Worm (Caenorhabditis elegans) whole organism, early embryonic: ENCODE measurements around the gene algn-2.

Source experiments
- B0310.2 ChIP-seq: sonication (generic microtip); optimal IDR thresholded peaks from 2 replicates; lab custom pipeline; 2016; ENCODE audit warnings: mild to moderate bottlenecking, missing genetic modification characterization, missing compliant biosample characterization
- F13C5.2 ChIP-seq: sonication (generic microtip); optimal IDR thresholded peaks from 2 replicates; lab custom pipeline; 2017; ENCODE audit warnings: mild to moderate bottlenecking, missing genetic modification characterization, inconsistent platforms, missing compliant biosample characterization
- aly-1 ChIP-seq: sonication (generic microtip); optimal IDR thresholded peaks from 2 replicates; lab custom pipeline; 2016; ENCODE audit warnings: missing genetic modification characterization, missing compliant biosample characterization
- ama-1 ChIP-seq: fragments of 150-350 bp; optimal IDR thresholded peaks from 2 replicates; lab custom pipeline; 2014
- ceh-13 ChIP-seq: fragments of 200-800 bp; sonication (Bioruptor generic); optimal IDR thresholded peaks from 2 replicates; lab custom pipeline; 2018; ENCODE audit warnings: mild to moderate bottlenecking, missing genetic modification characterization, missing compliant biosample characterization
- ceh-36 ChIP-seq: sonication (generic microtip); optimal IDR thresholded peaks from 2 replicates; lab custom pipeline; 2016; ENCODE audit warnings: missing genetic modification characterization, inconsistent platforms, missing compliant biosample characterization
- ets-7 ChIP-seq: sonication (generic microtip); optimal IDR thresholded peaks from 2 replicates; lab custom pipeline; 2016; ENCODE audit warnings: missing genotype, missing genetic modification characterization, missing compliant biosample characterization
- flt-1 ChIP-seq: fragments of 200-800 bp; sonication (Bioruptor generic); IDR thresholded peaks from 2 replicates; pipeline ENCODE4 v1.3.6; 2022; ENCODE audit warnings: missing genetic modification characterization, missing compliant biosample characterization
- hmbx-1 ChIP-seq: sonication (generic microtip); optimal IDR thresholded peaks from 2 replicates; lab custom pipeline; 2016; ENCODE audit warnings: mild to moderate bottlenecking, missing genetic modification characterization, missing compliant biosample characterization
- hmg-4 ChIP-seq: fragments of 200-800 bp; sonication (Bioruptor generic); optimal IDR thresholded peaks from 2 replicates; lab custom pipeline; 2018; ENCODE audit warnings: mild to moderate bottlenecking, missing genetic modification characterization, missing compliant biosample characterization
- hnd-1 ChIP-seq: sonication (generic microtip); optimal IDR thresholded peaks from 2 replicates; lab custom pipeline; 2016; ENCODE audit warnings: missing genetic modification characterization, missing compliant biosample characterization
- pes-1 ChIP-seq: fragments of 200-800 bp; sonication (Bioruptor generic); IDR thresholded peaks from 2 replicates; pipeline ENCODE4 v1.3.6; 2022; ENCODE audit warnings: missing genetic modification reagents, missing genetic modification characterization, missing compliant biosample characterization
- scrt-1 ChIP-seq: fragments of 200-800 bp; sonication (Bioruptor generic); IDR thresholded peaks from 2 replicates; pipeline ENCODE4 v1.3.6; 2022; ENCODE audit warnings: missing genetic modification characterization, missing compliant biosample characterization
- sea-1 ChIP-seq: fragments of 200-800 bp; sonication (Bioruptor generic); conservative IDR thresholded peaks from 2 replicates; pipeline ENCODE4 v1.3.6; 2022; ENCODE audit warnings: missing genetic modification characterization, missing compliant biosample characterization
- tbx-11 ChIP-seq: fragments of 200-800 bp; sonication (Bioruptor generic); IDR thresholded peaks from 2 replicates; pipeline ENCODE4 v1.3.6; 2022; ENCODE audit warnings: missing genetic modification characterization, missing compliant biosample characterization
- tbx-37 ChIP-seq: fragments of 200-800 bp; sonication (Bioruptor generic); conservative IDR thresholded peaks from 2 replicates; pipeline ENCODE4 v1.3.6; 2022; ENCODE audit warnings: missing genetic modification reagents, missing genetic modification characterization, missing compliant biosample characterization
- tra-4 ChIP-seq: sonication (generic microtip); optimal IDR thresholded peaks from 2 replicates; lab custom pipeline; 2017; ENCODE audit warnings: missing genetic modification characterization, missing compliant biosample characterization

The algn-2 gene

DNA sequence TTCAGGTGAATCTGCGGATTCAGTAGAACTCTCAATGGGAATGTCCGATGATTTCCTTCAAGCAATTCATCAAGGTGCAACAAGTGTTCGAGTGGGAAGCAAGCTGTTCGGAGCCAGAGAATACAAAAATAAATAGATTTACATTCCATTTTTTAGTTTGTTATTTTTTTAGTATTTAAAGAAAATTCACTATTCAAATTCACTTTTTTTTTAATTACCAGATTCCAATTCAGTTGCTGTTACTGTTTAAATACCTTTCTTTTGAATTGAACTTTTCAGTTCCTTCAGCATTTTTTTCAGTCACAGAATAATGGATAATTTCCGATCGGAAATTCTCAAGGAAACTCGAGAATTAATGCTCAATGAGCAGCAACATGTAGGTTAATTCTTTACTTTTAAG, 23.3 kb upstream of the algn-2 start, which contains the start of gene F09E5.7:
Gene F09E5.7, plus strand, starts transcription at position 301 of the 400 bp plus-strand sequence.
- no peak for TF ChIP-seq hmbx-1 (tag; lab: Kevin White, UChicago)
- TF ChIP-seq F13C5.2 (tag; lab: Kevin White, UChicago): no peak
- no peak for TF ChIP-seq sea-1 (GFP tag; lab: Robert Waterston, UW)
- TF ChIP-seq tbx-37: no peak
- no peak for TF ChIP-seq tbx-11 (GFP tag; lab: Robert Waterston, UW)
- no peak for TF ChIP-seq flt-1 (GFP tag; lab: Robert Waterston, UW)
- TF ChIP-seq ama-1 (lab: Kevin White, UChicago): no peak
- no peak for TF ChIP-seq hnd-1 (tag; lab: Kevin White, UChicago)
- TF ChIP-seq tra-4 (tag; lab: Kevin White, UChicago): no peak

- TF ChIP-seq tbx-37: no peak
- no peak for TF ChIP-seq flt-1 (GFP tag; lab: Robert Waterston, UW)
- TF ChIP-seq hnd-1 (tag; lab: Kevin White, UChicago): no peak
- no peak for TF ChIP-seq ama-1 (lab: Kevin White, UChicago)
- TF ChIP-seq sea-1 (GFP tag; lab: Robert Waterston, UW): no peak
- TF ChIP-seq pes-1: peak; percentile 46; the same call in 1 of the 2 replicates
These were observed 21.4 kb upstream of the algn-2 start for ce11 chrII:5353642-5354041.

DNA sequence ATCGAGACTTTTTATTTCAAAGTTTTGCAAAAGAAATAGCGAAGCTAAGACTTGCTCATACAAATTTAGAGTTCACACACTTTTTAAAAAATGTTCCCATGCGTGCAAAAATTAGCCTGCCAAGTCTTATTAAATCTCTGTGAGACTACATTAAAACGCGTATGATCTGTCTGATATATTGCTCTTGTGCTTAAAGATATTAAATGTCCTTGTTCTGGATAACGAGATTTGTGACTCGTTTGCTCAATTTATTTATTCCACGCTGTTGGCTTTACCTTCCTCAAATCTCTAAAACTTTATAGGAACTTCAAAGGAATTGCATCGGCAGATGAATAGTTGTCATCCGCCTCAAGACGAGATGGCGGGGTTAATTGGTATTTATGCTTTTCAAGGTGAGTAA, 19.7 kb upstream of the algn-2 start, which contains the start of gene srg-69:
Gene srg-69, plus strand, starts transcription at position 301 of the 400 bp plus-strand sequence.
- TF ChIP-seq scrt-1 (GFP tag; lab: Robert Waterston, UW): no peak
- TF ChIP-seq hnd-1 (tag; lab: Kevin White, UChicago): no peak
- no peak for TF ChIP-seq ama-1 (lab: Kevin White, UChicago)
- no peak for TF ChIP-seq pes-1
- TF ChIP-seq hmg-4 (GFP tag; lab: Kevin White, UChicago): no peak
- TF ChIP-seq ceh-36 (tag; lab: Kevin White, UChicago): no peak
- no peak for TF ChIP-seq F13C5.2 (tag; lab: Kevin White, UChicago)
- no peak for TF ChIP-seq flt-1 (GFP tag; lab: Robert Waterston, UW)
- no peak for TF ChIP-seq aly-1 (tag; lab: Kevin White, UChicago)
- no peak for TF ChIP-seq sea-1 (GFP tag; lab: Robert Waterston, UW)

DNA sequence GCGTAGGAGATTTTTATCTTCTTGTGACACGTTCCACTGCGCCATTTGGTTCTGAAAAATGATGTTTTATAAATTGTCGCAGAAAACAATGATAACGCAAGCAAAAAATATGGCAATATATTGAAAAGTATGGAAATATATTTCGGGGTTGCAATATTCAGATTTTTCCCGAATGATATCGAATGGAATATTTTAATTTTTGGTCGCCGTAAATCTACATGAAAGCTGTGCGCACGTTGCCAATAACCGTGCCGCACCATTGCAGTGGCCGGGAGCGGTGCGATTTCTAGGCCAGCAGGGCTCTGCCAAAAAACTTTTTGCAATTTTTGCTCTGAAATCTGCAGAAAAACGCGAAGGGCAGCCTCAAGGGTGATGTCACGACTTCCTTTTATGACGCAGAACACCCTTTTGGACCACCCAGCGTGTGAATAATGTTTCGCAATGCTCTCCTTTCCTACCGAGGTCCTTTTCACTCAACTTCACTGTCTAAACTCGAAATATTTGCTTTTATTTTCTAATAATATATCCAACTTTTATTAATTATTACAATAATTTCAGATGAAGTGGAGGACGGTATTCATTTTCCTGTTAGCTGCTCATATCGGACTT, 16.8 kb upstream of the algn-2 start, which contains the start of the genes F09E5.11 and bmy-1:
Gene F09E5.11, minus strand, starts transcription at position 51 of the 609 bp plus-strand sequence.
Gene bmy-1, plus strand, starts transcription at position 559 of the 609 bp plus-strand sequence.
- TF ChIP-seq tra-4 (tag; lab: Kevin White, UChicago): no peak
- TF ChIP-seq flt-1 (GFP tag; lab: Robert Waterston, UW): 0 out of 2 replicates have a peak, but pooled peaks have one; percentile 11
- TF ChIP-seq ets-7 (tag; lab: Kevin White, UChicago): peak; percentile 23
- TF ChIP-seq hmg-4 (GFP tag; lab: Kevin White, UChicago): peak; percentile 74
- peak; percentile 79 for TF ChIP-seq tbx-37
- TF ChIP-seq pes-1: peak; percentile 74
- TF ChIP-seq B0310.2 (tag; lab: Kevin White, UChicago): no peak
- TF ChIP-seq ama-1 (lab: Kevin White, UChicago): no peak
- peak; percentile 21 for TF ChIP-seq ceh-13 (GFP tag; lab: Kevin White, UChicago)
- TF ChIP-seq ceh-36 (tag; lab: Kevin White, UChicago): no peak
- TF ChIP-seq sea-1 (GFP tag; lab: Robert Waterston, UW): 0 out of 2 replicates have a peak, but pooled peaks have one; percentile 23
- peak; percentile 61 for TF ChIP-seq F13C5.2 (tag; lab: Kevin White, UChicago)
- no peak for TF ChIP-seq hnd-1 (tag; lab: Kevin White, UChicago)
- no peak for TF ChIP-seq hmbx-1 (tag; lab: Kevin White, UChicago)
- TF ChIP-seq scrt-1 (GFP tag; lab: Robert Waterston, UW): no peak
- TF ChIP-seq aly-1 (tag; lab: Kevin White, UChicago): no peak
- 0 out of 2 replicates have a peak, but pooled peaks have one; percentile 42 for TF ChIP-seq tbx-11 (GFP tag; lab: Robert Waterston, UW)

- TF ChIP-seq tbx-37: no peak
- TF ChIP-seq sea-1 (GFP tag; lab: Robert Waterston, UW): no peak
- TF ChIP-seq ceh-36 (tag; lab: Kevin White, UChicago): no peak
- no peak for TF ChIP-seq pes-1
- TF ChIP-seq tbx-11 (GFP tag; lab: Robert Waterston, UW): no peak
- TF ChIP-seq ama-1 (lab: Kevin White, UChicago): no peak
- TF ChIP-seq F13C5.2 (tag; lab: Kevin White, UChicago): no peak
- TF ChIP-seq hmbx-1 (tag; lab: Kevin White, UChicago): no peak
- no peak for TF ChIP-seq aly-1 (tag; lab: Kevin White, UChicago)
- TF ChIP-seq ceh-13 (GFP tag; lab: Kevin White, UChicago): no peak
- TF ChIP-seq scrt-1 (GFP tag; lab: Robert Waterston, UW): no peak
- no peak for TF ChIP-seq hmg-4 (GFP tag; lab: Kevin White, UChicago)
- TF ChIP-seq B0310.2 (tag; lab: Kevin White, UChicago): no peak
These were observed 15.8 kb upstream of the algn-2 start, which contains the start of gene sec-6 for ce11 chrII:5359252-5359651. Gene sec-6 (plus strand): TSS chrII:5359552.

ce11 chrII:5364516-5364915, 10.6 kb upstream of the algn-2 start:
- no peak for TF ChIP-seq pes-1
- no peak for TF ChIP-seq B0310.2 (tag; lab: Kevin White, UChicago)
- TF ChIP-seq ets-7 (tag; lab: Kevin White, UChicago): no peak
- no peak for TF ChIP-seq hmbx-1 (tag; lab: Kevin White, UChicago)
- no peak for TF ChIP-seq ceh-13 (GFP tag; lab: Kevin White, UChicago)
- no peak for TF ChIP-seq hnd-1 (tag; lab: Kevin White, UChicago)
- no peak for TF ChIP-seq tra-4 (tag; lab: Kevin White, UChicago)
- TF ChIP-seq flt-1 (GFP tag; lab: Robert Waterston, UW): no peak
- no peak for TF ChIP-seq ceh-36 (tag; lab: Kevin White, UChicago)
- no peak for TF ChIP-seq tbx-11 (GFP tag; lab: Robert Waterston, UW)
- no peak for TF ChIP-seq hmg-4 (GFP tag; lab: Kevin White, UChicago)
- TF ChIP-seq aly-1 (tag; lab: Kevin White, UChicago): no peak
- TF ChIP-seq tbx-37: no peak
- TF ChIP-seq sea-1 (GFP tag; lab: Robert Waterston, UW): no peak
- no peak for TF ChIP-seq F13C5.2 (tag; lab: Kevin White, UChicago)
